Worm (Caenorhabditis elegans): ENCODE data around the gene gcy-6.
A peak's percentile ranks its signal among the peaks of the same experiment; 100 is the strongest.

gcy-6 gene

DNA sequence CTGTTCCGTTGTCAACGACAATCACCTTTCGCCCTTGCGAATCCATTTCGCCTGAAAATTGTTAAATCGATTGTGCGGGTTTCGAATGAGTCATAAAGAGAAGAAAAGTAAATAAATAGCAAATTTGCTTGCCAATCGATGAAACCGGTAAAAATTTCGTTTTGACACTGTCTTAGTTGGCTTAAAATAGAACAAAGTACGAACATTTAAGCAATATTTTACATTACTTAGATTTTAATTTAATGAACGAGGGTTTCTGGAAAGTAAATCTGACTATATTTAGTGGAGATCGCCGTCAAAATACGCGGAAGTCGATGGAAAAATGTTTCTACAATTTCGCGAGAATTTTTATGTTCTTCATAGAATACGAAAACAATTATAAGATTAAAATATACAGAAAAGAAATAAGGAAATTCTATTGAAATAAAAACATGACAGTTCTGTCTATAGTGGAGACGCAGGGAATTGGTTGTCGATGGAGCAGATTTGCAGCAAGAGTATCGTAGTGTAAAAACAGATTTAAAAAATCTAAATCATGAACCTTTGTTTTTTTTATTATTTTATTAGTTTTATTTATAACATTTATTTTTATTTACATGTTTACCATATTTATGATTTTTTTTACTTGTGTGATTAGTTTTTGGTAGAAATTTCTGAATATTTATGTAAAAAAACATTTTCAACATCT lies 24.6 kb upstream of the gcy-6 start, which contains the start of gene arx-2 (continued):
- TF ChIP-seq hlh-26 (GFP tag; conservative IDR thresholded peaks at IDR 0.05), result no peak
- no peak for TF ChIP-seq akir-1 (GFP tag; optimal IDR thresholded peaks at IDR 0.05)
- no peak for TF ChIP-seq pbrm-1 (GFP tag; IDR thresholded peaks at IDR 0.05)
- TF ChIP-seq efl-1 (GFP tag; optimal IDR thresholded peaks at IDR 0.05), result no peak
- no peak for TF ChIP-seq nfya-1 (tag; optimal IDR thresholded peaks at IDR 0.05; ENCODE audit: borderline replicate concordance, insufficient read depth)
- no peak for TF ChIP-seq hmg-20 (GFP tag; IDR thresholded peaks at IDR 0.05)
- TF ChIP-seq B0019.2 (GFP tag; conservative IDR thresholded peaks at IDR 0.05), result no peak
- no peak for TF ChIP-seq ztf-26 (tag; optimal IDR thresholded peaks at IDR 0.05)
- no peak for TF ChIP-seq D2030.7 (GFP tag; IDR thresholded peaks at IDR 0.05)
- TF ChIP-seq ceh-100 (GFP tag; IDR thresholded peaks at IDR 0.05), result no peak
- no peak for TF ChIP-seq madf-6 (GFP tag; IDR thresholded peaks at IDR 0.05)
- no peak for TF ChIP-seq F52B5.7 (tag; optimal IDR thresholded peaks at IDR 0.05)
- no peak for TF ChIP-seq rec-8 (tag; optimal IDR thresholded peaks at IDR 0.05)
- no peak for TF ChIP-seq athp-1 (tag; optimal IDR thresholded peaks at IDR 0.05)
- no peak for TF ChIP-seq T26A5.8 (tag; optimal IDR thresholded peaks at IDR 0.05)
- no peak for TF ChIP-seq ceh-58 (GFP tag; IDR thresholded peaks at IDR 0.05)
- no peak for TF ChIP-seq cebp-2 (GFP tag; IDR thresholded peaks at IDR 0.05)
- no peak for TF ChIP-seq unc-130 (GFP tag; optimal IDR thresholded peaks at IDR 0.05)
- no peak for TF ChIP-seq attf-3 (GFP tag; conservative IDR thresholded peaks at IDR 0.05)
- no peak for TF ChIP-seq F55B11.4 (tag; optimal IDR thresholded peaks at IDR 0.05; ENCODE audit: borderline replicate concordance, insufficient read depth)
- TF ChIP-seq aptf-2 (GFP tag; conservative IDR thresholded peaks at IDR 0.05), result no peak
- TF ChIP-seq sea-2 (GFP tag; IDR thresholded peaks at IDR 0.05), result no peak
- TF ChIP-seq fkh-3 (tag; optimal IDR thresholded peaks at IDR 0.05), result no peak
- no peak for TF ChIP-seq cebp-1 (GFP tag; IDR thresholded peaks at IDR 0.05)
- TF ChIP-seq cebp-1 (tag; optimal IDR thresholded peaks at IDR 0.05), result no peak
- no peak for TF ChIP-seq nfyb-1 (GFP tag; IDR thresholded peaks at IDR 0.05)
- no peak for TF ChIP-seq nhr-179 (tag; optimal IDR thresholded peaks at IDR 0.05)
- no peak for TF ChIP-seq mxl-1 (tag; optimal IDR thresholded peaks at IDR 0.05)
- TF ChIP-seq hsf-1 (GFP tag; IDR thresholded peaks at IDR 0.05), result no peak
- peak; percentile 7 for TF ChIP-seq nhr-80 (tag; optimal IDR thresholded peaks at IDR 0.05)
- TF ChIP-seq nhr-90 (tag; optimal IDR thresholded peaks at IDR 0.05), result no peak
- TF ChIP-seq him-1 (tag; optimal IDR thresholded peaks at IDR 0.05), result no peak
- no peak for TF ChIP-seq die-1 (tag; optimal IDR thresholded peaks at IDR 0.05)
- no peak for TF ChIP-seq ceh-91 (GFP tag; IDR thresholded peaks at IDR 0.05)
- no peak for TF ChIP-seq zim-3 (tag; optimal IDR thresholded peaks at IDR 0.05)
- TF ChIP-seq K11D2.4 (GFP tag; IDR thresholded peaks at IDR 0.05), result no peak

DNA sequence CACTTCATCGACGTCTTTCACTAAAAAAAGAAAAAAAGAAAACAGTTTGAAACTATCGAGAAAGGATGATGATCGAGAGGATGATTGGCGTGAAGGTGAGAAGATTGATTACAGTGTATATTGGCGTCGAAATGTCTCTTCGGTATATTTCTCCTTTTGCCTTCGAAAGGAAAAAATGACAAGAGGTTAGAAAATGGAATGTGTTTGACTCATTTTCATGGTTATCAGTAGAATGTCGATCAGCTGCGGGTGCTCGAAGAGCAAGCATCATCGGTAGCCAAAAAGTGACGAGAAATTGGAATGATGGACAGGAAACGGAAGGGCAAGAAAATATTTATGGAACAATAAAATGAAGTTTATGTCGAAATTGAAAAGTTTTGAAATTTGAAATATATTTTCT lies 20.0 kb upstream of the gcy-6 start:
- TF ChIP-seq unc-62 (GFP tag; optimal IDR thresholded peaks at IDR 0.05) (peak; percentile 71), ztf-22 (GFP tag; optimal IDR thresholded peaks at IDR 0.05) (peak; percentile 63), sdz-38 (tag; optimal IDR thresholded peaks at IDR 0.05) (no peak), atf-7 (tag; optimal IDR thresholded peaks at IDR 0.05) (peak; percentile 78), Y67H2A.10 (GFP tag; conservative IDR thresholded peaks at IDR 0.05) (no peak), Y95B8A.8 (GFP tag; IDR thresholded peaks at IDR 0.05) (no peak), ets-4 (GFP tag; optimal IDR thresholded peaks at IDR 0.05) (peak; percentile 60), hmg-20 (GFP tag; IDR thresholded peaks at IDR 0.05) (no peak), ceh-58 (GFP tag; IDR thresholded peaks at IDR 0.05) (no peak), dox-1 (GFP tag; IDR thresholded peaks at IDR 0.05) (peak; percentile 17; the same call in 1 of the 2 replicates), tbp1 (GFP tag; optimal IDR thresholded peaks at IDR 0.05) (peak; percentile 6), somi-1 (GFP tag; optimal IDR thresholded peaks at IDR 0.05) (no peak), hrde-1 (tag; optimal IDR thresholded peaks at IDR 0.05; ENCODE audit: borderline replicate concordance) (no peak), cebp-1 (GFP tag; IDR thresholded peaks at IDR 0.05) (no peak), cebp-1 (tag; optimal IDR thresholded peaks at IDR 0.05) (peak; percentile 57), let-526 (GFP tag; IDR thresholded peaks at IDR 0.05) (no peak), C17E4.6 (GFP tag; IDR thresholded peaks at IDR 0.05) (no peak), lir-1 (GFP tag; conservative IDR thresholded peaks at IDR 0.05) (no peak), sea-2 (GFP tag; IDR thresholded peaks at IDR 0.05) (no peak), nhr-80 (tag; optimal IDR thresholded peaks at IDR 0.05) (peak; percentile 97)

Measured in whole organism, young adult.